Fruit fly (Drosophila melanogaster) S2 (cell line): ENCODE measurements around the gene CHKov2.

Source experiments
- CG8478 ChIP-seq: fragments of >200 bp; optimal IDR thresholded peaks from 2 replicates; lab custom pipeline; 2018
- CTCF ChIP-seq, 2 experiments: fragments of >200 bp; optimal IDR thresholded peaks; 2 replicates each; lab custom pipeline; 2018

DNA sequence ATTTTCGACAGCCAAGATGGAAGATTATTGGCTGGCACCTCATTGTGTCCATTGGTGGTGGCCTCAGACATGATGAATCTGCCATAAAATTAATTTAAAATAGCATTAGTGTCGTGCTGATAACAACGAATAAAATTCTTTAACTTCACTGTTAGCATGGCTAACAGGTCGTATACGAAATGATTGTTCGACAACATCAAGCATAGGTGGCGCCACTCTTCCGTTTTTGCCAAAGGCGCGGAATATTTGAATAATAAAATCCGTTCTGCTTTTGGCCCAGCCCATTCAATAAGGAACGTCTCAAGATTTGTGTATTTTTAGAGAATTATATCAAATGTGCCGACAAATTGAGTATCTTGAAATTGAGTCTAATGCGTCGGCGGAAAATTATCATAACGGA, 18.4 kb downstream of the CHKov2 start:
- TF ChIP-seq CTCF (optimal IDR thresholded peaks at IDR 0.05; lab: Kevin White, UChicago) (peak; percentile 69 to 78), CG8478 (lab: Kevin White, UChicago) (no peak)
